Fruit fly (Drosophila melanogaster) whole organism, embryonic: Measurements from ENCODE around the gene Pka-C3.

Experiments
- Atf-2 ChIP-seq: fragments of 200-800 bp; sonication (Bioruptor generic); optimal IDR thresholded peaks from 2 replicates; lab custom pipeline; 2016; ENCODE audit warnings: missing biosample characterization, missing genetic modification characterization
- Bteb2 ChIP-seq: fragments of 200-800 bp; sonication (Bioruptor generic); optimal IDR thresholded peaks from 2 replicates; lab custom pipeline; 2016; ENCODE audit warnings: missing biosample characterization, missing genetic modification characterization
- CG10366 ChIP-seq: fragments of 200-800 bp; sonication (Bioruptor generic); IDR thresholded peaks from 2 replicates; pipeline ENCODE4 v1.3.6; 2022; ENCODE audit warnings: missing biosample characterization, missing genetic modification characterization
- CG14710 ChIP-seq: fragments of 200-800 bp; sonication (Bioruptor generic); optimal IDR thresholded peaks from 3 replicates; lab custom pipeline; 2019; ENCODE audit warnings: missing biosample characterization, mild to moderate bottlenecking, missing genetic modification characterization, moderate library complexity
- CG15073 ChIP-seq: fragments of 200-800 bp; sonication (Bioruptor generic); optimal IDR thresholded peaks from 2 replicates; lab custom pipeline; 2016; ENCODE audit warnings: missing biosample characterization, missing genetic modification characterization
- CG15514 ChIP-seq: fragments of 200-800 bp; sonication (Bioruptor generic); optimal IDR thresholded peaks from 3 replicates; lab custom pipeline; 2017; ENCODE audit warnings: missing biosample characterization, missing genetic modification characterization, mild to moderate bottlenecking, moderate library complexity, missing genetic modification reagents
- CG1602 ChIP-seq: fragments of 200-800 bp; sonication (Bioruptor generic); optimal IDR thresholded peaks from 3 replicates; lab custom pipeline; 2016; ENCODE audit warnings: missing biosample characterization, missing genetic modification characterization
- CG16779 ChIP-seq: fragments of 200-800 bp; sonication (Bioruptor generic); IDR thresholded peaks from 2 replicates; pipeline ENCODE4 v1.3.6; 2022; ENCODE audit warnings: missing biosample characterization, missing genetic modification characterization
- CG17568 ChIP-seq: fragments of 200-800 bp; sonication (Bioruptor generic); optimal IDR thresholded peaks from 2 replicates; lab custom pipeline; 2018; ENCODE audit warnings: missing biosample characterization, mild to moderate bottlenecking, missing genetic modification characterization, moderate library complexity
- CG17829 ChIP-seq: fragments of 200-800 bp; optimal IDR thresholded peaks from 2 replicates; lab custom pipeline; 2019; ENCODE audit warnings: missing biosample characterization, mild to moderate bottlenecking, missing genetic modification characterization, moderate library complexity
- CG18262 ChIP-seq: fragments of 200-800 bp; optimal IDR thresholded peaks from 3 replicates; lab custom pipeline; 2019; ENCODE audit warnings: missing biosample characterization, mild to moderate bottlenecking, missing genetic modification characterization, moderate library complexity
- CG1832 ChIP-seq: fragments of 200-800 bp; sonication (Bioruptor generic); optimal IDR thresholded peaks from 2 replicates; lab custom pipeline; 2017; ENCODE audit warnings: missing biosample characterization, mild to moderate bottlenecking, missing genetic modification characterization, inconsistent platforms
- CG2712 ChIP-seq: fragments of 200-800 bp; optimal IDR thresholded peaks from 3 replicates; lab custom pipeline; 2019; ENCODE audit warnings: missing biosample characterization, mild to moderate bottlenecking, missing genetic modification characterization, moderate library complexity
- CG30020 ChIP-seq: fragments of 200-800 bp; optimal IDR thresholded peaks from 2 replicates; lab custom pipeline; 2019; ENCODE audit warnings: missing biosample characterization, mild to moderate bottlenecking, missing genetic modification characterization, moderate library complexity
- CG34422 ChIP-seq: fragments of 200-800 bp; sonication (Bioruptor generic); IDR thresholded peaks from 3 replicates; pipeline ENCODE4 v1.3.6; 2022; ENCODE audit warnings: missing biosample characterization, missing genetic modification characterization
- CG43689 ChIP-seq: fragments of 200-800 bp; sonication (Bioruptor generic); IDR thresholded peaks from 2 replicates; pipeline ENCODE4 v1.3.6; 2022; ENCODE audit warnings: missing biosample characterization, missing genetic modification characterization
- CG6175 ChIP-seq: fragments of 200-800 bp; sonication (Bioruptor generic); IDR thresholded peaks from 3 replicates; pipeline ENCODE4 v1.3.6; 2022; ENCODE audit warnings: missing biosample characterization, missing genetic modification characterization
- CG7928 ChIP-seq: fragments of 200-800 bp; sonication (Bioruptor generic); optimal IDR thresholded peaks from 2 replicates; lab custom pipeline; 2017; ENCODE audit warnings: missing biosample characterization, mild to moderate bottlenecking, missing genetic modification characterization
- CG8089 ChIP-seq: fragments of 200-800 bp; sonication (Bioruptor generic); optimal IDR thresholded peaks from 3 replicates; lab custom pipeline; 2016; ENCODE audit warnings: missing biosample characterization, missing genetic modification characterization
- CG8290 ChIP-seq, 3 experiments: fragments of 200-800 bp; sonication (Bioruptor generic); optimal IDR thresholded peaks; 2 replicates each; lab custom pipeline; 2016 to 2019; ENCODE audit warnings: missing biosample characterization in 3 of 3, missing genetic modification characterization in 3 of 3, mild to moderate bottlenecking in 2 of 3, moderate library complexity in 1 of 3
- Dad ChIP-seq: fragments of 200-800 bp; sonication (Bioruptor generic); optimal IDR thresholded peaks from 3 replicates; lab custom pipeline; 2016; ENCODE audit warnings: missing biosample characterization, missing genetic modification characterization
- Dip3 ChIP-seq: fragments of 200-800 bp; sonication (Bioruptor generic); optimal IDR thresholded peaks from 3 replicates; lab custom pipeline; 2016; ENCODE audit warnings: missing biosample characterization, missing genetic modification characterization
- Dp ChIP-seq: fragments of 200-800 bp; sonication (Bioruptor generic); optimal IDR thresholded peaks from 2 replicates; lab custom pipeline; 2018; ENCODE audit warnings: missing biosample characterization, mild to moderate bottlenecking, missing genetic modification characterization, moderate library complexity
- Fer2 ChIP-seq: fragments of 200-800 bp; sonication (Bioruptor generic); optimal IDR thresholded peaks from 2 replicates; lab custom pipeline; 2018; ENCODE audit warnings: missing biosample characterization, mild to moderate bottlenecking, missing genetic modification characterization, moderate library complexity
- H15 ChIP-seq: fragments of 200-800 bp; sonication (Bioruptor generic); IDR thresholded peaks from 3 replicates; pipeline ENCODE4 v1.3.6; 2022; ENCODE audit warnings: missing biosample characterization, missing genetic modification characterization
- MESR4 ChIP-seq: fragments of 200-800 bp; sonication (Bioruptor generic); optimal IDR thresholded peaks from 2 replicates; lab custom pipeline; 2018; ENCODE audit warnings: missing biosample characterization, mild to moderate bottlenecking, missing genetic modification characterization, moderate library complexity
- NC2α ChIP-seq: fragments of 200-800 bp; sonication (Bioruptor generic); optimal IDR thresholded peaks from 2 replicates; lab custom pipeline; 2016; ENCODE audit warnings: missing biosample characterization, missing genetic modification characterization
- NC2β ChIP-seq: fragments of 200-800 bp; sonication (Bioruptor generic); optimal IDR thresholded peaks from 2 replicates; lab custom pipeline; 2016; ENCODE audit warnings: missing biosample characterization, missing genetic modification characterization
- Sin3A ChIP-seq: fragments of >200 bp; optimal IDR thresholded peaks from 2 replicates; lab custom pipeline; 2018
- Sox100B ChIP-seq: fragments of 200-800 bp; sonication (Bioruptor generic); optimal IDR thresholded peaks from 3 replicates; lab custom pipeline; 2018; ENCODE audit warnings: missing biosample characterization, mild to moderate bottlenecking, missing genetic modification characterization
- Tbp ChIP-seq: fragments of >200 bp; optimal IDR thresholded peaks from 2 replicates; lab custom pipeline; 2018; ENCODE audit warnings: missing biosample characterization, missing genetic modification characterization
- YL-1 ChIP-seq: fragments of 200-800 bp; sonication (Bioruptor generic); optimal IDR thresholded peaks from 3 replicates; lab custom pipeline; 2017; ENCODE audit warnings: missing biosample characterization, mild to moderate bottlenecking, missing genetic modification characterization
- al ChIP-seq: fragments of 200-800 bp; sonication (Bioruptor generic); IDR thresholded peaks from 2 replicates; pipeline ENCODE4 v1.3.6; 2022; ENCODE audit warnings: missing biosample characterization, missing genetic modification characterization
- bowl ChIP-seq: fragments of 200-800 bp; sonication (Bioruptor generic); IDR thresholded peaks from 2 replicates; pipeline ENCODE4 v1.3.6; 2022; ENCODE audit warnings: missing biosample characterization, missing genetic modification characterization
- br ChIP-seq: fragments of >200 bp; optimal IDR thresholded peaks from 2 replicates; lab custom pipeline; 2017
- dysf ChIP-seq: fragments of 200-800 bp; sonication (Bioruptor generic); IDR thresholded peaks from 3 replicates; pipeline ENCODE4 v1.3.6; 2022; ENCODE audit warnings: missing biosample characterization, missing genetic modification characterization
- fru ChIP-seq: fragments of >200 bp; optimal IDR thresholded peaks from 2 replicates; lab custom pipeline; 2017
- ftz-f1 ChIP-seq: fragments of 200-800 bp; sonication (Bioruptor generic); optimal IDR thresholded peaks from 2 replicates; lab custom pipeline; 2016; ENCODE audit warnings: missing biosample characterization, missing genetic modification characterization
- gem ChIP-seq: fragments of 200-800 bp; sonication (Bioruptor generic); optimal IDR thresholded peaks from 2 replicates; lab custom pipeline; 2019; ENCODE audit warnings: missing biosample characterization, mild to moderate bottlenecking, missing genetic modification characterization, moderate library complexity
- gfzf ChIP-seq: fragments of 200-800 bp; sonication (Bioruptor generic); optimal IDR thresholded peaks from 2 replicates; lab custom pipeline; 2016; ENCODE audit warnings: missing biosample characterization, mild to moderate bottlenecking, missing genetic modification characterization, moderate library complexity
- gt ChIP-seq: fragments of 200-800 bp; sonication (Bioruptor generic); IDR thresholded peaks from 2 replicates; pipeline ENCODE4 v1.3.6; 2022; ENCODE audit warnings: missing biosample characterization, missing genetic modification characterization
- knrl ChIP-seq: fragments of 200-800 bp; sonication (Bioruptor generic); IDR thresholded peaks from 3 replicates; pipeline ENCODE4 v1.3.6; 2022; ENCODE audit warnings: missing biosample characterization, missing genetic modification characterization; ENCODE audit not compliant: partially characterized antibody
- lov ChIP-seq, 2 experiments: fragments of 200-800 bp in 1 of 2; fragments of >200 bp in 1 of 2; sonication (Bioruptor generic) in 1 of 2; IDR thresholded peaks in 1 of 2; optimal IDR thresholded peaks in 1 of 2; 2 replicates in 1 of 2; 3 replicates in 1 of 2; pipeline versions ENCODE4 v1.3.6 to Lab custom; 2017 to 2022; ENCODE audit warnings: missing biosample characterization in 1 of 2, missing genetic modification characterization in 1 of 2
- mirr ChIP-seq: fragments of 200-800 bp; sonication (Bioruptor generic); optimal IDR thresholded peaks from 3 replicates; lab custom pipeline; 2018; ENCODE audit warnings: missing biosample characterization, mild to moderate bottlenecking, missing genetic modification characterization
- psq ChIP-seq: fragments of 200-800 bp; sonication (Bioruptor generic); optimal IDR thresholded peaks from 2 replicates; lab custom pipeline; 2017; ENCODE audit warnings: missing biosample characterization, missing genetic modification characterization
- pzg ChIP-seq: fragments of 200-800 bp; sonication (Bioruptor generic); optimal IDR thresholded peaks from 3 replicates; lab custom pipeline; 2018; ENCODE audit warnings: missing biosample characterization, mild to moderate bottlenecking, missing genetic modification characterization, moderate library complexity
- stwl ChIP-seq: fragments of 200-800 bp; sonication (Bioruptor generic); optimal IDR thresholded peaks from 3 replicates; lab custom pipeline; 2018; ENCODE audit warnings: missing biosample characterization, mild to moderate bottlenecking, missing genetic modification characterization, moderate library complexity
- tap ChIP-seq: fragments of 200-800 bp; optimal IDR thresholded peaks from 3 replicates; lab custom pipeline; 2019; ENCODE audit warnings: missing biosample characterization, mild to moderate bottlenecking, missing genetic modification characterization, moderate library complexity
- vnd ChIP-seq: fragments of 200-800 bp; sonication (Bioruptor generic); IDR thresholded peaks from 3 replicates; pipeline ENCODE4 v1.3.6; 2022; ENCODE audit warnings: missing biosample characterization, missing genetic modification characterization; ENCODE audit not compliant: partially characterized antibody
- vvl ChIP-seq: fragments of 200-800 bp; sonication (Bioruptor generic); IDR thresholded peaks from 2 replicates; pipeline ENCODE4 v1.3.6; 2022; ENCODE audit warnings: missing biosample characterization, missing genetic modification characterization
- wek ChIP-seq: fragments of 200-800 bp; sonication (Bioruptor generic); optimal IDR thresholded peaks from 3 replicates; lab custom pipeline; 2018; ENCODE audit warnings: missing biosample characterization, mild to moderate bottlenecking, missing genetic modification characterization, moderate library complexity

Pka-C3 gene

DNA sequence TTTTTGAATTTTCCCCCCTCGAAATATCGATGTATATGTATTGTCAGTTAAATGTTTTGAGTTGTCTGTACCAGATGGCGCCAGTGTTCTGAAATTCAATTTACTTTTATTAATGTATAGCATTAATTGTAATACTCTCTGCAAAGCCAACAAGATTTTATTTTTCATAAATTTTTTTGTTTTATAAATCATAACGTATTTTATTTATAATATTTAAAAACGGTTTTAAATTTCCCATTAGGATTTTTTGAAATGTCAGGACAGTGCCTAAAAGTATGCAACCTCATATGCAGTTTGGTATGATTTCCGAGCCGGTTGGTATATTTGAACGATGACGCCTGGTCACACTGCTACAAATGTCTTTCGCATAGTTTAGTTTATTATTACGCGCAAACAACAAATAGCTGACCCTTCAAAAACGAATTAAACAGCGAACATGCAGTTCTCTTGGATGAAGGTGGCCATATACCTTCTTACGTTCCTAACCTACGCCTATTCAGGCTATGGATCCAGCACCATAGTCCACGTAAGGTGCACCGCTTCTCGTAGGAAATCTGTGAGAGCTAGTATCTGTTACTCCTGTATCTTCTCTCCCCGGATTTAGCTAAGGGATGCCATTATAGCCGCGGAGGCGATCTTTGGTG, at the start of gene Pka-C3, which contains the start of gene GXIVsPLA2 (continued):
- TF ChIP-seq stwl (tag; lab: Kevin White, UChicago) (peak; percentile 64), vnd (GFP tag; lab: Robert Waterston, UW) (no peak), wek (no peak), Sox100B (GFP tag; lab: Kevin White, UChicago) (peak; percentile 24), gem (peak; percentile 29), CG6175 (no peak), NC2α (GFP tag; lab: Kevin White, UChicago) (no peak), YL-1 (peak; percentile 40), CG18262 (tag; lab: Kevin White, UChicago) (peak; percentile 35), dysf (GFP tag; lab: Robert Waterston, UW) (no peak), CG1832 (GFP tag; lab: Kevin White, UChicago) (no peak), fru (no peak), Dp (GFP tag; lab: Kevin White, UChicago) (peak; percentile 88), Atf-2 (no peak), CG43689 (GFP tag; lab: Robert Waterston, UW) (no peak), CG14710 (tag; lab: Kevin White, UChicago) (peak; percentile 56), CG34422 (GFP tag; lab: Robert Waterston, UW) (no peak), Sin3A (lab: Kevin White, UChicago) (no peak), al (GFP tag; lab: Robert Waterston, UW) (no peak), CG15514 (peak; percentile 24), CG2712 (tag; lab: Kevin White, UChicago) (peak; percentile 47), CG15073 (GFP tag; lab: Kevin White, UChicago) (no peak), CG7928 (GFP tag; lab: Kevin White, UChicago) (peak; percentile 3), Tbp (no peak), gfzf (peak; percentile 74), lov (optimal IDR thresholded peaks at IDR 0.05; lab: Kevin White, UChicago) (no peak), lov (GFP tag; IDR thresholded peaks at IDR 0.05; lab: Robert Waterston, UW) (no peak), knrl (GFP tag; lab: Robert Waterston, UW) (peak; percentile 45; the same call in 1 of the 3 replicates), Dip3 (GFP tag; lab: Kevin White, UChicago) (no peak), NC2β (GFP tag; lab: Kevin White, UChicago) (no peak), H15 (GFP tag; lab: Robert Waterston, UW) (no peak), CG17829 (tag; lab: Kevin White, UChicago) (peak; percentile 45), Dad (GFP tag; lab: Kevin White, UChicago) (no peak), mirr (GFP tag; lab: Kevin White, UChicago) (no peak), Fer2 (tag; lab: Kevin White, UChicago) (no peak), CG16779 (GFP tag; lab: Robert Waterston, UW) (no peak), CG30020 (tag; lab: Kevin White, UChicago) (peak; percentile 36), bowl (GFP tag; lab: Robert Waterston, UW) (no peak), gt (GFP tag; lab: Robert Waterston, UW) (no peak), ftz-f1 (GFP tag; lab: Kevin White, UChicago) (no peak), CG17568 (GFP tag; lab: Kevin White, UChicago) (no peak), CG10366 (GFP tag; lab: Robert Waterston, UW) (no peak), vvl (no peak), CG8290 (GFP tag; optimal IDR thresholded peaks at IDR 0.05; lab: Kevin White, UChicago) (no peak), CG8290 (tag; optimal IDR thresholded peaks at IDR 0.05; lab: Kevin White, UChicago) (no peak), MESR4 (GFP tag; lab: Kevin White, UChicago) (peak; percentile 72), pzg (peak; percentile 57), Bteb2 (GFP tag; lab: Kevin White, UChicago) (no peak), psq (GFP tag; lab: Kevin White, UChicago) (no peak), br (lab: Kevin White, UChicago) (no peak), CG1602 (GFP tag; lab: Kevin White, UChicago) (no peak), CG8089 (no peak), tap (no peak)
